Worm (Caenorhabditis elegans) whole organism, L1 larva: ENCODE data around the gene Y73B6BL.270.

Experiments used
- blmp-1 ChIP-seq: fragments of 150-350 bp; optimal IDR thresholded peaks from 2 replicates; lab custom pipeline; 2014; ENCODE audit warnings: missing biosample characterization, missing genetic modification characterization
- snpc-4 ChIP-seq: fragments of 150-350 bp; optimal IDR thresholded peaks from 2 replicates; lab custom pipeline; 2014; ENCODE audit warnings: missing biosample characterization, missing genetic modification characterization

- TF ChIP-seq blmp-1 (tag; lab: Kevin White, UChicago) (no peak), snpc-4 (no peak)
Observed at ce11 chrIV:6373721-6374120, 8.6 kb downstream of the Y73B6BL.270 start.
